Worm (Caenorhabditis elegans) whole organism, L2 larva: ENCODE results near the gene math-9.
A peak's percentile ranks its signal among the peaks of the same experiment; 100 is the strongest.

Experiments used
- C34F6.9 ChIP-seq: fragments of 150-350 bp; optimal IDR thresholded peaks from 2 replicates; lab custom pipeline; 2014; ENCODE audit warnings: missing biosample characterization, missing genetic modification characterization
- R02D3.7 ChIP-seq: fragments of 150-350 bp; optimal IDR thresholded peaks from 2 replicates; lab custom pipeline; 2014; ENCODE audit warnings: missing biosample characterization, missing genetic modification characterization
- Y55F3AM.14 ChIP-seq: fragments of 200-800 bp; sonication (Bioruptor generic); optimal IDR thresholded peaks from 2 replicates; lab custom pipeline; 2018; ENCODE audit warnings: mild to moderate bottlenecking, missing genetic modification characterization, missing compliant biosample characterization
- ZK546.5 ChIP-seq: sonication (generic microtip); optimal IDR thresholded peaks from 2 replicates; lab custom pipeline; 2017; ENCODE audit warnings: missing biosample characterization, missing genetic modification characterization
- blmp-1 ChIP-seq: sonication (generic microtip); optimal IDR thresholded peaks from 2 replicates; lab custom pipeline; 2017; ENCODE audit warnings: missing genetic modification characterization, mild to moderate bottlenecking, missing compliant biosample characterization, antibody characterized with exemption, moderate library complexity; ENCODE audit not compliant: insufficient read depth
- crh-2 ChIP-seq: sonication (generic microtip); optimal IDR thresholded peaks from 2 replicates; lab custom pipeline; 2017; ENCODE audit warnings: missing biosample characterization, missing genetic modification characterization
- egl-27 ChIP-seq: sonication (generic microtip); optimal IDR thresholded peaks from 3 replicates; lab custom pipeline; 2017; ENCODE audit warnings: missing biosample characterization, missing genetic modification reagents, missing genetic modification characterization
- elt-1 ChIP-seq: fragments of 150-350 bp; optimal IDR thresholded peaks from 2 replicates; lab custom pipeline; 2014; ENCODE audit warnings: missing biosample characterization, missing genetic modification characterization
- elt-3 ChIP-seq: sonication (generic microtip); optimal IDR thresholded peaks from 2 replicates; lab custom pipeline; 2017; ENCODE audit warnings: missing biosample characterization, missing genetic modification characterization
- fos-1 ChIP-seq: fragments of 150-350 bp; optimal IDR thresholded peaks from 2 replicates; lab custom pipeline; 2014; ENCODE audit warnings: missing biosample characterization, missing genetic modification characterization
- lin-11 ChIP-seq: fragments of 150-350 bp; sonication (generic microtip); optimal IDR thresholded peaks from 2 replicates; lab custom pipeline; 2014; ENCODE audit warnings: missing biosample characterization, missing genetic modification characterization, inconsistent platforms, mixed read lengths
- lin-39 ChIP-seq: fragments of 150-350 bp; optimal IDR thresholded peaks from 2 replicates; lab custom pipeline; 2014; ENCODE audit warnings: missing biosample characterization, missing genetic modification reagents, missing genetic modification characterization
- mab-5 ChIP-seq: fragments of 150-350 bp; optimal IDR thresholded peaks from 2 replicates; lab custom pipeline; 2014; ENCODE audit warnings: missing biosample characterization, missing genetic modification characterization
- nhr-10 ChIP-seq: sonication (generic microtip); optimal IDR thresholded peaks from 2 replicates; lab custom pipeline; 2017; ENCODE audit warnings: missing biosample characterization, missing genetic modification characterization
- nhr-12 ChIP-seq: fragments of 150-350 bp; optimal IDR thresholded peaks from 2 replicates; lab custom pipeline; 2014; ENCODE audit warnings: missing biosample characterization, missing genetic modification characterization
- nhr-129 ChIP-seq: fragments of 150-350 bp; optimal IDR thresholded peaks from 2 replicates; lab custom pipeline; 2014; ENCODE audit warnings: missing biosample characterization, missing genetic modification characterization
- nhr-21 ChIP-seq: fragments of 150-350 bp; optimal IDR thresholded peaks from 2 replicates; lab custom pipeline; 2014; ENCODE audit warnings: missing biosample characterization, missing genetic modification characterization
- nhr-23 ChIP-seq: fragments of 150-350 bp; optimal IDR thresholded peaks from 2 replicates; lab custom pipeline; 2014; ENCODE audit warnings: missing biosample characterization, missing genetic modification reagents, missing genetic modification characterization
- nhr-237 ChIP-seq: fragments of 150-350 bp; optimal IDR thresholded peaks from 2 replicates; lab custom pipeline; 2014; ENCODE audit warnings: missing biosample characterization, missing genetic modification characterization
- nhr-25 ChIP-seq: fragments of 150-350 bp; sonication (generic microtip); optimal IDR thresholded peaks from 3 replicates; lab custom pipeline; 2014; ENCODE audit warnings: missing biosample characterization, missing genetic modification characterization
- nhr-6 ChIP-seq: fragments of 150-350 bp; optimal IDR thresholded peaks from 2 replicates; lab custom pipeline; 2014; ENCODE audit warnings: missing biosample characterization, missing genetic modification characterization
- nhr-77 ChIP-seq: fragments of 150-350 bp; optimal IDR thresholded peaks from 2 replicates; lab custom pipeline; 2014; ENCODE audit warnings: missing biosample characterization, missing genetic modification characterization
- peb-1 ChIP-seq: fragments of 150-350 bp; optimal IDR thresholded peaks from 2 replicates; lab custom pipeline; 2014; ENCODE audit warnings: missing biosample characterization, missing genetic modification characterization
- sma-9 ChIP-seq, 2 experiments: fragments of 150-350 bp in 1 of 2; sonication (generic microtip) in 1 of 2; optimal IDR thresholded peaks; 2 replicates each; lab custom pipeline; 2014 to 2016; ENCODE audit warnings: missing genetic modification characterization in 2 of 2, mild to moderate bottlenecking in 1 of 2, missing biosample characterization in 1 of 2, missing compliant biosample characterization in 1 of 2, missing genetic modification reagents in 1 of 2, moderate library complexity in 1 of 2
- snpc-4 ChIP-seq: fragments of 150-350 bp; optimal IDR thresholded peaks from 2 replicates; lab custom pipeline; 2014; ENCODE audit warnings: missing biosample characterization, missing genetic modification characterization
- unc-39 ChIP-seq: fragments of 150-350 bp; optimal IDR thresholded peaks from 2 replicates; lab custom pipeline; 2014; ENCODE audit warnings: missing biosample characterization, missing genetic modification characterization
- unc-55 ChIP-seq: fragments of 150-350 bp; sonication (generic microtip); optimal IDR thresholded peaks from 3 replicates; lab custom pipeline; 2014; ENCODE audit warnings: missing biosample characterization, missing genetic modification reagents, missing genetic modification characterization
- unc-62 ChIP-seq: fragments of 150-350 bp; optimal IDR thresholded peaks from 2 replicates; lab custom pipeline; 2014; ENCODE audit warnings: missing biosample characterization, missing genetic modification reagents, missing genetic modification characterization
- zag-1 ChIP-seq: fragments of 150-350 bp; optimal IDR thresholded peaks from 2 replicates; lab custom pipeline; 2014; ENCODE audit warnings: missing biosample characterization, missing genetic modification characterization
- ztf-1 ChIP-seq: fragments of 200-800 bp; sonication (Bioruptor generic); conservative IDR thresholded peaks from 2 replicates; pipeline ENCODE4 v1.3.6; 2022; ENCODE audit warnings: missing genetic modification characterization, missing compliant biosample characterization
- ztf-11 ChIP-seq: sonication (generic microtip); optimal IDR thresholded peaks from 2 replicates; lab custom pipeline; 2017; ENCODE audit warnings: missing biosample characterization, missing genetic modification characterization
- ztf-4 ChIP-seq: fragments of 150-350 bp; optimal IDR thresholded peaks from 2 replicates; lab custom pipeline; 2014; ENCODE audit warnings: missing biosample characterization, missing genetic modification characterization

Gene math-9

ce11 chrII:1875658-1876057, 14.9 kb downstream of the math-9 start, which contains the start of gene math-13:
Gene math-13, plus strand, starts transcription at chrII:1875958.
- no peak for TF ChIP-seq lin-11 (tag; lab: Kevin White, UChicago)
- no peak for TF ChIP-seq elt-3
- no peak for TF ChIP-seq crh-2 (tag; lab: Kevin White, UChicago)
- no peak for TF ChIP-seq snpc-4 (tag; lab: Kevin White, UChicago)
- TF ChIP-seq zag-1 (tag; lab: Kevin White, UChicago), result no peak
- no peak for TF ChIP-seq ztf-4 (tag; lab: Kevin White, UChicago)
- no peak for TF ChIP-seq sma-9 (GFP tag; optimal IDR thresholded peaks at IDR 0.05; lab: Kevin White, UChicago)
- TF ChIP-seq sma-9 (tag; optimal IDR thresholded peaks at IDR 0.05; lab: Kevin White, UChicago), result no peak
- TF ChIP-seq lin-39 (tag; lab: Kevin White, UChicago), result no peak
- TF ChIP-seq nhr-6 (tag; lab: Kevin White, UChicago), result no peak
- no peak for TF ChIP-seq elt-1 (tag; lab: Kevin White, UChicago)
- TF ChIP-seq R02D3.7, result no peak
- no peak for TF ChIP-seq nhr-21
- TF ChIP-seq unc-62 (GFP tag; lab: Kevin White, UChicago), result no peak
- TF ChIP-seq Y55F3AM.14 (GFP tag; lab: Kevin White, UChicago), result no peak
- TF ChIP-seq ZK546.5 (tag; lab: Kevin White, UChicago), result no peak
- TF ChIP-seq fos-1 (tag; lab: Kevin White, UChicago), result no peak
- TF ChIP-seq nhr-10 (tag; lab: Kevin White, UChicago), result no peak
- TF ChIP-seq, all 48 proteins: peak for 0

ce11 chrII:1870875-1871592, 19.5 kb downstream of the math-9 start, which contains the start of gene math-10:
Gene math-10, plus strand, starts transcription at chrII:1871542.
- TF ChIP-seq sma-9 (GFP tag; optimal IDR thresholded peaks at IDR 0.05; lab: Kevin White, UChicago), result no peak
- no peak for TF ChIP-seq sma-9 (tag; optimal IDR thresholded peaks at IDR 0.05; lab: Kevin White, UChicago)
- TF ChIP-seq unc-39 (tag; lab: Kevin White, UChicago), result no peak
- TF ChIP-seq elt-3, result no peak
- peak; percentile 24 for TF ChIP-seq fos-1 (tag; lab: Kevin White, UChicago)
- no peak for TF ChIP-seq nhr-129 (tag; lab: Kevin White, UChicago)
- peak; percentile 7 for TF ChIP-seq crh-2 (tag; lab: Kevin White, UChicago)
- TF ChIP-seq ztf-1 (GFP tag; lab: Robert Waterston, UW), result no peak

DNA sequence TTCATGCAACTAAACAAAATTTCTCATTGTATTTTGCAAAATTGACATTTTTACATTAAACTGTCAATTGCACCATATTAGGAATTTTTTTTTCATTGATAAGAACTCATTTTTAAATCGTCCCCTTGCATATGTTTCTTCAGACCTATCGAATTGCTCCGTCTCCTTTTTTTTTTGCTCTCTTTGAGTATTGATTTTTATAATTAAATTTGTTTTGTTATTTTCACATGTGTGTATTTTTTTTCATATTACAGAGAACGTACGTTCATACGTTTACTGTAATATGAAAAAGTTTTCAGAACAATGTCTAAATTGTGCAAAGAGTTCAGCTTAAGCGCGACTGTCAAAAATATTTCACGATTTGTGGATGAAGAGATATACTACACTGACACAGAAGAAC, 21.5 kb downstream of the math-9 start, which contains the start of gene math-14:
TSS of gene math-14 (plus strand) at position 301 of the 400 bp plus-strand sequence.
- TF ChIP-seq nhr-237 (tag; lab: Kevin White, UChicago) (no peak), elt-3 (no peak), nhr-12 (tag; lab: Kevin White, UChicago) (no peak), mab-5 (tag; lab: Kevin White, UChicago) (no peak), egl-27 (tag; lab: Kevin White, UChicago) (no peak), C34F6.9 (tag; lab: Kevin White, UChicago) (no peak), nhr-77 (no peak), elt-1 (tag; lab: Kevin White, UChicago) (no peak), blmp-1 (tag; lab: Kevin White, UChicago) (no peak), snpc-4 (tag; lab: Kevin White, UChicago) (no peak), unc-55 (GFP tag; lab: Kevin White, UChicago) (no peak), nhr-25 (tag; lab: Kevin White, UChicago) (no peak), R02D3.7 (no peak), nhr-21 (no peak)

DNA sequence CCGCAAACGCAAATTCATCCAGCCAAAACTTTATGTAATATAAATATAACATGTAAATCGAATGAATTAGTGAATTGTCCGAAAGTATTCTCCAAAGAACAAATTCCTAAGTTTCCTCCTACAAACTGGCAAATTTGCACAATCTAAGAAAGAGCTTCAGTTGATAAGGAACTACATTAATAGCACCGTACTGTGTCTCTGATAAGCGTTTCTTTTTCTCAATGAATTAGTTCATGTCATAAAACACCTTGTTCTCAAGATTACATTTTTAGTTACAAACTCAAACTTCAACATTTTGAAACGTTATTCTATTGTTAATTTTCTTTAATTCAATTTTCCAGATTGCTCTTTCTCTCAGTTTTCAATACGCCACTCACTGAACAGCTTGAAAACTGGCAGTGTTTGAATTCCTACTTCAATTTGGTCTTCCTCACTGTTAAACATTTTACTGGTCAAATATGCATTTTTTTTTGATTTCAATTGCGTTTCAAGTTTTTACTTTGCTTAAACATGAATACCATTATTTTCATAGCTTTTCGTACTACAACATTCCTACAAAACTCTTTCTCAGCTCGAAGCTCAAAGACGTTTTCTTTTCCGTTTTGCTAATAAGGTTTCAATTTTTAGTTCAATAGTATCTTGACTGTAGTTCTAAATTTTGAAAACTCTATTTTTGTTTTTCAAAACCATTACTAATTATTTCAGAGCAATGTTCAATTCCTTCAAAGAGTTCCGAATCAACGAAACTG, 24.7 kb downstream of the math-9 start, which contains the start of gene math-15:
TSS of gene math-15 (plus strand) at position 699 of the 749 bp plus-strand sequence.
- no peak for TF ChIP-seq C34F6.9 (tag; lab: Kevin White, UChicago)
- TF ChIP-seq fos-1 (tag; lab: Kevin White, UChicago), result peak; percentile 50
- no peak for TF ChIP-seq ztf-11 (tag; lab: Kevin White, UChicago)

DNA sequence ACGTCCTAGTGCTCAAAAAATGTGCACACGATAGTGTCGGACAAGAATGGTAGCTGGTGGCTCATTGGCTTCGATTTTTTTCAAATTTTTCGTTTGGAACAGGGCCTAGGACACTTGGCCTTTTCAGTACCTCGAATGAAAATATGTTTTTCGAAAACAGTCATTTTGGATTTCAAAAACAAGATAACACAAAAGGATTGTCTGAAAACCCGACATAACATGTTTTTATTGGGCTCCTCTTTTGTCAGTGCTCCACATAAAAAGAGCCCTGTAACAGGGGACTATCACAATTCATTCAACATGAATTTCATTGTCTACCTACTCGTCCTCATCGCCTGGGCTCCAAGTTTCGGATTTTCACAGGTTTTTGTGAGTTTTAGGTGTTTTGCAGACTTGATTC, 26.3 kb downstream of the math-9 start, which contains the start of gene C16C4.17:
TSS of gene C16C4.17 (plus strand) at position 301 of the 400 bp plus-strand sequence.
- TF ChIP-seq unc-62 (GFP tag; lab: Kevin White, UChicago) (no peak), nhr-23 (no peak), blmp-1 (tag; lab: Kevin White, UChicago) (no peak), peb-1 (tag; lab: Kevin White, UChicago) (no peak)
